Fruit fly (Drosophila melanogaster) whole organism, wandering third instar larva: Measurements from ENCODE around the gene CG8292.

ENCODE experiments used
- Abd-B ChIP-seq: fragments of >200 bp; optimal IDR thresholded peaks from 2 replicates; lab custom pipeline; 2017; ENCODE audit warnings: missing biosample characterization, missing genetic modification characterization
- CG32264 ChIP-seq: fragments of 200-800 bp; sonication (Bioruptor generic); optimal IDR thresholded peaks from 2 replicates; lab custom pipeline; 2016; ENCODE audit warnings: missing biosample characterization, missing genetic modification characterization
- CG9705 ChIP-seq: fragments of 200-800 bp; sonication (Bioruptor generic); optimal IDR thresholded peaks from 2 replicates; lab custom pipeline; 2018; ENCODE audit warnings: missing biosample characterization, mild to moderate bottlenecking, missing genetic modification characterization
- CrebA ChIP-seq: fragments of 200-800 bp; sonication (Bioruptor generic); optimal IDR thresholded peaks from 2 replicates; lab custom pipeline; 2016; ENCODE audit warnings: missing biosample characterization, mild to moderate bottlenecking, missing genetic modification characterization, borderline replicate concordance
- Dif ChIP-seq: fragments of 200-275, 200-300 bp; sonication (Bioruptor generic); optimal IDR thresholded peaks from 2 replicates; lab custom pipeline; 2018; ENCODE audit warnings: missing biosample characterization, missing genetic modification characterization; ENCODE audit not compliant: partially characterized antibody
- GATAd ChIP-seq: sonication (Bioruptor generic); optimal IDR thresholded peaks from 2 replicates; lab custom pipeline; 2016; ENCODE audit warnings: missing biosample characterization, missing genetic modification characterization
- HLH106 ChIP-seq: fragments of 200-800 bp; optimal IDR thresholded peaks from 3 replicates; lab custom pipeline; 2019; ENCODE audit warnings: missing biosample characterization, mild to moderate bottlenecking, missing genetic modification characterization, moderate library complexity
- Hnf4 ChIP-seq: fragments of 200-800 bp; sonication (Bioruptor generic); optimal IDR thresholded peaks from 2 replicates; lab custom pipeline; 2016; ENCODE audit warnings: missing biosample characterization, mild to moderate bottlenecking, missing genetic modification characterization
- Hr78 ChIP-seq: fragments of >200 bp; optimal IDR thresholded peaks from 2 replicates; lab custom pipeline; 2017; ENCODE audit warnings: missing biosample characterization, missing genetic modification characterization
- Hr83 ChIP-seq: fragments of 200-300 bp; sonication (Bioruptor generic); optimal IDR thresholded peaks from 2 replicates; lab custom pipeline; 2016; ENCODE audit warnings: missing biosample characterization, mild to moderate bottlenecking, missing genetic modification characterization, moderate library complexity; ENCODE audit not compliant: poor library complexity, severe bottlenecking
- Jra ChIP-seq: sonication (Bioruptor generic); optimal IDR thresholded peaks from 2 replicates; lab custom pipeline; 2016; ENCODE audit warnings: missing biosample characterization, missing genetic modification characterization
- Mio ChIP-seq: sonication (Bioruptor generic); optimal IDR thresholded peaks from 2 replicates; lab custom pipeline; 2016; ENCODE audit warnings: missing biosample characterization, missing genetic modification characterization
- Myc ChIP-seq: fragments of >200 bp; optimal IDR thresholded peaks from 2 replicates; lab custom pipeline; 2017
- N ChIP-seq: fragments of >200 bp; optimal IDR thresholded peaks from 2 replicates; lab custom pipeline; 2018; ENCODE audit warnings: missing biosample characterization, missing external identifiers, missing genetic modification characterization
- OdsH ChIP-seq: fragments of 200-800 bp; sonication (Bioruptor generic); optimal IDR thresholded peaks from 2 replicates; lab custom pipeline; 2016; ENCODE audit warnings: missing biosample characterization, mild to moderate bottlenecking, missing genetic modification characterization
- Rel ChIP-seq, 2 experiments: fragments of 200-800 bp; sonication (Bioruptor generic) in 1 of 2; optimal IDR thresholded peaks; 2 replicates in 1 of 2; 3 replicates in 1 of 2; lab custom pipeline; 2016 to 2019; ENCODE audit warnings: mild to moderate bottlenecking in 2 of 2, missing biosample characterization in 2 of 2, missing genetic modification characterization in 2 of 2, moderate library complexity in 1 of 2
- Sp1 ChIP-seq: fragments of 200-800 bp; sonication (Bioruptor generic); optimal IDR thresholded peaks from 3 replicates; lab custom pipeline; 2019; ENCODE audit warnings: missing biosample characterization, mild to moderate bottlenecking, missing genetic modification characterization, moderate library complexity
- Vsx2 ChIP-seq: fragments of 200-300, 225-300 bp; sonication (Bioruptor generic); optimal IDR thresholded peaks from 2 replicates; lab custom pipeline; 2018; ENCODE audit warnings: missing biosample characterization, missing genetic modification characterization; ENCODE audit not compliant: partially characterized antibody
- br ChIP-seq: fragments of 200-800 bp; sonication (Bioruptor generic); optimal IDR thresholded peaks from 2 replicates; lab custom pipeline; 2016; ENCODE audit warnings: missing biosample characterization, missing genetic modification characterization
- brk ChIP-seq: fragments of 200-800 bp; sonication (Bioruptor generic); optimal IDR thresholded peaks from 2 replicates; lab custom pipeline; 2016; ENCODE audit warnings: missing biosample characterization, mild to moderate bottlenecking, missing genetic modification characterization
- dl ChIP-seq, 2 experiments: fragments of 175-275, 200-275 bp in 1 of 2; fragments of 200-275 bp in 1 of 2; sonication (Bioruptor generic); optimal IDR thresholded peaks; lab custom pipeline; 2018; ENCODE audit warnings: mild to moderate bottlenecking in 2 of 2, missing biosample characterization in 2 of 2, missing genetic modification characterization in 2 of 2, moderate library complexity in 2 of 2; ENCODE audit not compliant: partially characterized antibody in 2 of 2, insufficient read depth in 1 of 2
- dmrt93B ChIP-seq: fragments of 200-800 bp; sonication (Bioruptor generic); optimal IDR thresholded peaks from 2 replicates; lab custom pipeline; 2018; ENCODE audit warnings: missing biosample characterization, mild to moderate bottlenecking, missing genetic modification characterization
- dsf ChIP-seq: sonication (Bioruptor generic); optimal IDR thresholded peaks from 2 replicates; lab custom pipeline; 2016; ENCODE audit warnings: missing biosample characterization, missing genetic modification characterization, borderline replicate concordance
- ey ChIP-seq: fragments of 200-800 bp; sonication (Bioruptor generic); optimal IDR thresholded peaks from 2 replicates; lab custom pipeline; 2016; ENCODE audit warnings: missing biosample characterization, missing genetic modification characterization
- foxo ChIP-seq, 2 experiments: fragments of 200-800 bp; sonication (Bioruptor generic); optimal IDR thresholded peaks; 2 replicates in 1 of 2; 3 replicates in 1 of 2; lab custom pipeline; 2016 to 2017; ENCODE audit warnings: missing biosample characterization in 2 of 2, missing genetic modification characterization in 2 of 2
- fru ChIP-seq: fragments of 200-800 bp; sonication (Bioruptor generic); optimal IDR thresholded peaks from 3 replicates; lab custom pipeline; 2016; ENCODE audit warnings: missing biosample characterization, mild to moderate bottlenecking, missing genetic modification characterization
- h ChIP-seq: fragments of 200-800 bp; sonication (Bioruptor generic); optimal IDR thresholded peaks from 3 replicates; lab custom pipeline; 2016; ENCODE audit warnings: missing biosample characterization, mild to moderate bottlenecking, missing genetic modification characterization
- jim ChIP-seq: fragments of 175-275, 200-325 bp; sonication (Bioruptor generic); optimal IDR thresholded peaks from 2 replicates; lab custom pipeline; 2016; ENCODE audit warnings: missing biosample characterization, mild to moderate bottlenecking, missing genetic modification characterization
- lola ChIP-seq: fragments of >200 bp; optimal IDR thresholded peaks from 2 replicates; lab custom pipeline; 2017; ENCODE audit warnings: missing biosample characterization, missing genetic modification characterization
- pan ChIP-seq: fragments of >200 bp; optimal IDR thresholded peaks from 2 replicates; lab custom pipeline; 2017
- psq ChIP-seq: fragments of 200-800 bp; sonication (Bioruptor generic); optimal IDR thresholded peaks from 3 replicates; lab custom pipeline; 2017; ENCODE audit warnings: missing biosample characterization, mild to moderate bottlenecking, missing genetic modification characterization, moderate library complexity
- rgr ChIP-seq: fragments of 200-800 bp; sonication (Bioruptor generic); optimal IDR thresholded peaks from 3 replicates; lab custom pipeline; 2016; ENCODE audit warnings: missing biosample characterization, mild to moderate bottlenecking, missing genetic modification characterization
- sage ChIP-seq: fragments of 200-800 bp; sonication (Bioruptor generic); optimal IDR thresholded peaks from 2 replicates; lab custom pipeline; 2016; ENCODE audit warnings: missing biosample characterization, mild to moderate bottlenecking, missing genetic modification characterization
- sv ChIP-seq: fragments of 200-800 bp; sonication (Bioruptor generic); optimal IDR thresholded peaks from 3 replicates; lab custom pipeline; 2016; ENCODE audit warnings: missing biosample characterization, missing genetic modification characterization
- tai ChIP-seq: sonication (Bioruptor generic); optimal IDR thresholded peaks from 2 replicates; lab custom pipeline; 2016; ENCODE audit warnings: missing biosample characterization, missing genetic modification characterization
- usp ChIP-seq: fragments of >200 bp; optimal IDR thresholded peaks from 2 replicates; lab custom pipeline; 2017; ENCODE audit warnings: missing biosample characterization, missing genetic modification characterization
- woc ChIP-seq: sonication (Bioruptor generic); optimal IDR thresholded peaks from 2 replicates; lab custom pipeline; 2016; ENCODE audit warnings: missing biosample characterization, mild to moderate bottlenecking, missing genetic modification characterization

The CG8292 gene

dm6 chr2L:8233571-8233970 lies 15.8 kb upstream of the CG8292 start:
- no peak for TF ChIP-seq brk (GFP tag; lab: Kevin White, UChicago)
- peak; percentile 50 for TF ChIP-seq rgr (GFP tag; lab: Kevin White, UChicago)
- TF ChIP-seq Sp1 = peak; percentile 28
- peak; percentile 16 for TF ChIP-seq CG9705 (GFP tag; lab: Kevin White, UChicago)
- peak; percentile 20 for TF ChIP-seq Hr83 (GFP tag; lab: Kevin White, UChicago)
- no peak for TF ChIP-seq Dif
- TF ChIP-seq sv = no peak
- TF ChIP-seq jim = no peak
- TF ChIP-seq Rel (GFP tag; optimal IDR thresholded peaks at IDR 0.05; lab: Kevin White, UChicago) = no peak
- peak; percentile 15 for TF ChIP-seq Rel (tag; optimal IDR thresholded peaks at IDR 0.05; lab: Kevin White, UChicago)
- peak; percentile 27 for TF ChIP-seq Hnf4 (GFP tag; lab: Kevin White, UChicago)
- TF ChIP-seq dl (GFP tag; optimal IDR thresholded peaks at IDR 0.05; lab: Kevin White, UChicago; ENCODE audit: insufficient read depth in 1 of 2, partially characterized antibody in 2 of 2) = no peak
- peak; percentile 15 for TF ChIP-seq OdsH (GFP tag; lab: Kevin White, UChicago)
- no peak for TF ChIP-seq GATAd
- TF ChIP-seq br (GFP tag; lab: Kevin White, UChicago) = peak; percentile 42
- TF ChIP-seq h (GFP tag; lab: Kevin White, UChicago) = peak; percentile 21
- no peak for TF ChIP-seq dmrt93B (GFP tag; lab: Kevin White, UChicago)

dm6 chr2L:8232389-8232788 lies 14.6 kb upstream of the CG8292 start:
- peak; percentile 42 for TF ChIP-seq rgr (GFP tag; lab: Kevin White, UChicago)
- no peak for TF ChIP-seq Rel (GFP tag; optimal IDR thresholded peaks at IDR 0.05; lab: Kevin White, UChicago)
- TF ChIP-seq Rel (tag; optimal IDR thresholded peaks at IDR 0.05; lab: Kevin White, UChicago) = no peak
- no peak for TF ChIP-seq Hr83 (GFP tag; lab: Kevin White, UChicago)
- TF ChIP-seq woc = no peak
- TF ChIP-seq Myc = no peak
- peak; percentile 42 for TF ChIP-seq ey
- TF ChIP-seq pan (lab: Kevin White, UChicago) = no peak
- peak; percentile 43 for TF ChIP-seq fru (GFP tag; lab: Kevin White, UChicago)
- peak in 1 of 2 experiments; percentile 34 for TF ChIP-seq foxo (GFP tag; optimal IDR thresholded peaks at IDR 0.05; lab: Kevin White, UChicago)
- no peak for TF ChIP-seq Jra (GFP tag; lab: Kevin White, UChicago)
- TF ChIP-seq jim = no peak
- TF ChIP-seq GATAd = no peak
- no peak for TF ChIP-seq dl (GFP tag; optimal IDR thresholded peaks at IDR 0.05; lab: Kevin White, UChicago; ENCODE audit: insufficient read depth in 1 of 2, partially characterized antibody in 2 of 2)
- TF ChIP-seq dsf (GFP tag; lab: Kevin White, UChicago) = no peak
- no peak for TF ChIP-seq brk (GFP tag; lab: Kevin White, UChicago)
- TF ChIP-seq psq (GFP tag; lab: Kevin White, UChicago) = peak; percentile 3
- no peak for TF ChIP-seq dmrt93B (GFP tag; lab: Kevin White, UChicago)
- no peak for TF ChIP-seq lola (GFP tag; lab: Kevin White, UChicago)
- peak; percentile 37 for TF ChIP-seq h (GFP tag; lab: Kevin White, UChicago)
- no peak for TF ChIP-seq sage (GFP tag; lab: Kevin White, UChicago)
- no peak for TF ChIP-seq OdsH (GFP tag; lab: Kevin White, UChicago)
- TF ChIP-seq tai (GFP tag; lab: Kevin White, UChicago) = no peak
- no peak for TF ChIP-seq Abd-B (GFP tag; lab: Kevin White, UChicago)
- TF ChIP-seq Sp1 = no peak
- TF ChIP-seq HLH106 (tag; lab: Kevin White, UChicago) = peak; percentile 14
- no peak for TF ChIP-seq CG9705 (GFP tag; lab: Kevin White, UChicago)
- peak; percentile 41 for TF ChIP-seq br (GFP tag; lab: Kevin White, UChicago)
- no peak for TF ChIP-seq CrebA (GFP tag; lab: Kevin White, UChicago)
- no peak for TF ChIP-seq usp (GFP tag; lab: Kevin White, UChicago)
- peak; percentile 37 for TF ChIP-seq Hnf4 (GFP tag; lab: Kevin White, UChicago)

dm6 chr2L:8230255-8230654 lies 12.4 kb upstream of the CG8292 start:
- TF ChIP-seq Hr83 (GFP tag; lab: Kevin White, UChicago) = no peak
- TF ChIP-seq OdsH (GFP tag; lab: Kevin White, UChicago) = peak; percentile 5

dm6 chr2L:8229628-8230027 lies 11.8 kb upstream of the CG8292 start:
- TF ChIP-seq GATAd = no peak
- peak; percentile 62 for TF ChIP-seq Sp1
- no peak for TF ChIP-seq dl (GFP tag; optimal IDR thresholded peaks at IDR 0.05; lab: Kevin White, UChicago; ENCODE audit: insufficient read depth in 1 of 2, partially characterized antibody in 2 of 2)
- TF ChIP-seq fru (GFP tag; lab: Kevin White, UChicago) = peak; percentile 76
- no peak for TF ChIP-seq Hr83 (GFP tag; lab: Kevin White, UChicago)
- TF ChIP-seq Rel (GFP tag; optimal IDR thresholded peaks at IDR 0.05; lab: Kevin White, UChicago) = no peak
- TF ChIP-seq Rel (tag; optimal IDR thresholded peaks at IDR 0.05; lab: Kevin White, UChicago) = no peak
- peak; percentile 67 for TF ChIP-seq rgr (GFP tag; lab: Kevin White, UChicago)
- TF ChIP-seq Abd-B (GFP tag; lab: Kevin White, UChicago) = no peak
- TF ChIP-seq sv = no peak
- TF ChIP-seq usp (GFP tag; lab: Kevin White, UChicago) = no peak
- TF ChIP-seq pan (lab: Kevin White, UChicago) = no peak
- TF ChIP-seq jim = no peak
- TF ChIP-seq sage (GFP tag; lab: Kevin White, UChicago) = peak; percentile 46
- no peak for TF ChIP-seq Hr78 (GFP tag; lab: Kevin White, UChicago)
- TF ChIP-seq Mio = no peak
- no peak for TF ChIP-seq tai (GFP tag; lab: Kevin White, UChicago)
- peak in 1 of 2 experiments; percentile 81 for TF ChIP-seq foxo (GFP tag; optimal IDR thresholded peaks at IDR 0.05; lab: Kevin White, UChicago)
- no peak for TF ChIP-seq N (GFP tag; lab: Kevin White, UChicago)
- TF ChIP-seq OdsH (GFP tag; lab: Kevin White, UChicago) = peak; percentile 68
- peak; percentile 74 for TF ChIP-seq br (GFP tag; lab: Kevin White, UChicago)
- no peak for TF ChIP-seq CrebA (GFP tag; lab: Kevin White, UChicago)
- peak; percentile 34 for TF ChIP-seq woc
- TF ChIP-seq HLH106 (tag; lab: Kevin White, UChicago) = peak; percentile 66
- peak; percentile 66 for TF ChIP-seq Hnf4 (GFP tag; lab: Kevin White, UChicago)
- no peak for TF ChIP-seq Vsx2 (GFP tag; lab: Kevin White, UChicago)
- peak; percentile 48 for TF ChIP-seq CG32264 (GFP tag; lab: Kevin White, UChicago)
- no peak for TF ChIP-seq dsf (GFP tag; lab: Kevin White, UChicago)
